Worm (Caenorhabditis elegans) whole organism, late embryonic: ENCODE results near the gene C29H12.2.

ENCODE experiments used
- C08G9.2 ChIP-seq: sonication (generic microtip); optimal IDR thresholded peaks from 2 replicates; lab custom pipeline; 2016; ENCODE audit warnings: mild to moderate bottlenecking, missing genetic modification characterization, moderate library complexity, missing compliant biosample characterization
- C38D4.7 ChIP-seq: fragments of 200-800 bp; sonication (Bioruptor generic); optimal IDR thresholded peaks from 2 replicates; lab custom pipeline; 2018; ENCODE audit warnings: mild to moderate bottlenecking, missing genetic modification characterization, moderate library complexity, missing compliant biosample characterization
- F13H6.1 ChIP-seq: sonication (generic microtip); optimal IDR thresholded peaks from 2 replicates; lab custom pipeline; 2016; ENCODE audit warnings: missing genetic modification characterization, missing compliant biosample characterization
- K02D7.2 ChIP-seq: sonication (generic microtip); optimal IDR thresholded peaks from 2 replicates; lab custom pipeline; 2017; ENCODE audit warnings: mild to moderate bottlenecking, missing genetic modification characterization, missing compliant biosample characterization
- T23F11.4 ChIP-seq: fragments of 200-800 bp; sonication (Bioruptor generic); optimal IDR thresholded peaks from 2 replicates; lab custom pipeline; 2018; ENCODE audit warnings: mild to moderate bottlenecking, missing genetic modification characterization, missing compliant biosample characterization
- Y22D7AL.16 ChIP-seq: sonication (generic microtip); optimal IDR thresholded peaks from 2 replicates; lab custom pipeline; 2016; ENCODE audit warnings: missing genetic modification characterization, missing compliant biosample characterization
- ahr-1 ChIP-seq: sonication (generic microtip); optimal IDR thresholded peaks from 2 replicates; lab custom pipeline; 2016; ENCODE audit warnings: missing genetic modification characterization, missing compliant biosample characterization
- ceh-18 ChIP-seq: sonication (generic microtip); optimal IDR thresholded peaks from 2 replicates; lab custom pipeline; 2016; ENCODE audit warnings: missing genetic modification characterization, missing compliant biosample characterization
- ceh-19 ChIP-seq: fragments of 200-800 bp; sonication (Bioruptor generic); optimal IDR thresholded peaks from 2 replicates; lab custom pipeline; 2018; ENCODE audit warnings: mild to moderate bottlenecking, missing genetic modification characterization, missing compliant biosample characterization
- ceh-2 ChIP-seq: sonication (generic microtip); optimal IDR thresholded peaks from 2 replicates; lab custom pipeline; 2016; ENCODE audit warnings: missing genotype, missing genetic modification characterization, missing compliant biosample characterization
- ceh-22 ChIP-seq: sonication (generic microtip); optimal IDR thresholded peaks from 2 replicates; lab custom pipeline; 2017; ENCODE audit warnings: missing biosample characterization, missing genetic modification characterization
- ceh-24 ChIP-seq: sonication (generic microtip); optimal IDR thresholded peaks from 2 replicates; lab custom pipeline; 2016; ENCODE audit warnings: mild to moderate bottlenecking, missing genetic modification characterization, missing compliant biosample characterization
- ceh-31 ChIP-seq: sonication (generic microtip); optimal IDR thresholded peaks from 2 replicates; lab custom pipeline; 2016; ENCODE audit warnings: missing genetic modification characterization, missing compliant biosample characterization
- ceh-34 ChIP-seq: sonication (generic microtip); optimal IDR thresholded peaks from 2 replicates; lab custom pipeline; 2016; ENCODE audit warnings: mild to moderate bottlenecking, missing genetic modification characterization, missing compliant biosample characterization
- ceh-9 ChIP-seq: sonication (generic microtip); optimal IDR thresholded peaks from 2 replicates; lab custom pipeline; 2016; ENCODE audit warnings: mild to moderate bottlenecking, missing genetic modification characterization, inconsistent platforms, missing compliant biosample characterization
- che-1 ChIP-seq: sonication (generic microtip); optimal IDR thresholded peaks from 2 replicates; lab custom pipeline; 2016; ENCODE audit warnings: mild to moderate bottlenecking, missing genetic modification characterization, missing compliant biosample characterization
- elt-2 ChIP-seq: sonication (generic microtip); optimal IDR thresholded peaks from 2 replicates; lab custom pipeline; 2016; ENCODE audit warnings: missing genetic modification reagents, missing genetic modification characterization, missing compliant biosample characterization
- eyg-1 ChIP-seq: sonication (generic microtip); optimal IDR thresholded peaks from 2 replicates; lab custom pipeline; 2016; ENCODE audit warnings: missing genotype, missing genetic modification characterization, missing compliant biosample characterization
- fax-1 ChIP-seq: sonication (generic microtip); optimal IDR thresholded peaks from 2 replicates; lab custom pipeline; 2016; ENCODE audit warnings: missing genotype, missing genetic modification characterization, missing compliant biosample characterization
- fkh-6 ChIP-seq: sonication (generic microtip); optimal IDR thresholded peaks from 2 replicates; lab custom pipeline; 2016; ENCODE audit warnings: missing genetic modification characterization, missing compliant biosample characterization
- hlh-15 ChIP-seq: sonication (generic microtip); optimal IDR thresholded peaks from 2 replicates; lab custom pipeline; 2016; ENCODE audit warnings: missing genetic modification characterization, missing compliant biosample characterization
- madf-2 ChIP-seq: sonication (generic microtip); optimal IDR thresholded peaks from 2 replicates; lab custom pipeline; 2017; ENCODE audit warnings: missing genetic modification characterization, missing compliant biosample characterization
- mec-3 ChIP-seq: sonication (generic microtip); optimal IDR thresholded peaks from 2 replicates; lab custom pipeline; 2016; ENCODE audit warnings: borderline replicate concordance, missing genetic modification characterization, missing compliant biosample characterization
- nhr-232 ChIP-seq: sonication (generic microtip); optimal IDR thresholded peaks from 2 replicates; lab custom pipeline; 2016; ENCODE audit warnings: missing genetic modification characterization, missing compliant biosample characterization
- pag-3 ChIP-seq: sonication (generic microtip); optimal IDR thresholded peaks from 2 replicates; lab custom pipeline; 2016; ENCODE audit warnings: missing compliant biosample characterization, missing genetic modification characterization, borderline replicate concordance
- pat-9 ChIP-seq: fragments of 200-800 bp; sonication (Bioruptor generic); optimal IDR thresholded peaks from 2 replicates; lab custom pipeline; 2018; ENCODE audit warnings: mild to moderate bottlenecking, missing genetic modification characterization, moderate library complexity, missing compliant biosample characterization
- rnt-1 ChIP-seq: sonication (generic microtip); optimal IDR thresholded peaks from 2 replicates; lab custom pipeline; 2016; ENCODE audit warnings: missing genetic modification characterization, missing compliant biosample characterization
- sdc-2 ChIP-seq: sonication (generic microtip); optimal IDR thresholded peaks from 2 replicates; lab custom pipeline; 2016; ENCODE audit warnings: missing genotype, missing genetic modification characterization, missing compliant biosample characterization
- syd-9 ChIP-seq: sonication (generic microtip); optimal IDR thresholded peaks from 2 replicates; lab custom pipeline; 2016; ENCODE audit warnings: mild to moderate bottlenecking, missing genetic modification characterization, moderate library complexity, missing compliant biosample characterization
- tbx-2 ChIP-seq: sonication (generic microtip); optimal IDR thresholded peaks from 2 replicates; lab custom pipeline; 2016; ENCODE audit warnings: missing genetic modification characterization, missing compliant biosample characterization
- unc-42 ChIP-seq: sonication (generic microtip); optimal IDR thresholded peaks from 2 replicates; lab custom pipeline; 2016; ENCODE audit warnings: missing genotype, missing genetic modification characterization, missing compliant biosample characterization
- unc-55 ChIP-seq: sonication (generic microtip); optimal IDR thresholded peaks from 2 replicates; lab custom pipeline; 2017; ENCODE audit warnings: missing biosample characterization, missing genetic modification reagents, missing genetic modification characterization
- ztf-16 ChIP-seq: sonication (generic microtip); optimal IDR thresholded peaks from 2 replicates; lab custom pipeline; 2017; ENCODE audit warnings: missing genetic modification characterization, missing compliant biosample characterization

Gene C29H12.2

ce11 chrII:6120548-6120947 is 3.1 kb upstream of the C29H12.2 start:
- TF ChIP-seq Y22D7AL.16 (tag; lab: Kevin White, UChicago) (no peak), fax-1 (no peak), madf-2 (tag; lab: Kevin White, UChicago) (no peak), ceh-34 (peak; percentile 77), ceh-19 (GFP tag; lab: Kevin White, UChicago) (peak; percentile 30), K02D7.2 (no peak), C38D4.7 (GFP tag; lab: Kevin White, UChicago) (no peak), F13H6.1 (tag; lab: Kevin White, UChicago) (no peak), ceh-22 (no peak), elt-2 (tag; lab: Kevin White, UChicago) (no peak), ztf-16 (no peak), syd-9 (tag; lab: Kevin White, UChicago) (no peak), ceh-31 (tag; lab: Kevin White, UChicago) (peak; percentile 18), unc-42 (peak; percentile 95)

ce11 chrII:6122641-6123424 is 776 bp upstream of the C29H12.2 start:
- peak; percentile 83 for TF ChIP-seq elt-2 (tag; lab: Kevin White, UChicago)
- no peak for TF ChIP-seq che-1 (tag; lab: Kevin White, UChicago)
- TF ChIP-seq mec-3 (tag; lab: Kevin White, UChicago): no peak
- TF ChIP-seq, all 69 proteins: peak for 1

- TF ChIP-seq eyg-1 (tag; lab: Kevin White, UChicago) (no peak), syd-9 (tag; lab: Kevin White, UChicago) (no peak), nhr-232 (tag; lab: Kevin White, UChicago) (no peak), ceh-19 (GFP tag; lab: Kevin White, UChicago) (no peak), ceh-22 (no peak)
Observed at ce11 chrII:6125259-6125658, 1.6 kb downstream of the C29H12.2 start, which contains the start of gene rars-2. rars-2 (plus strand) TSS chrII:6125559.

- TF ChIP-seq ceh-31 (tag; lab: Kevin White, UChicago) (no peak), ceh-34 (no peak), C08G9.2 (tag; lab: Kevin White, UChicago) (no peak), unc-55 (no peak), ceh-2 (tag; lab: Kevin White, UChicago) (no peak), pat-9 (tag; lab: Kevin White, UChicago) (no peak), hlh-15 (tag; lab: Kevin White, UChicago) (no peak)
- TF ChIP-seq, all 69 proteins: peak for 0
Observed at ce11 chrII:6132595-6132994, 9.0 kb downstream of the C29H12.2 start, which contains the start of gene abts-3. abts-3 (plus strand) TSS chrII:6132895.

ce11 chrII:6135530-6135929 is 11.9 kb downstream of the C29H12.2 start:
- TF ChIP-seq elt-2 (tag; lab: Kevin White, UChicago) (no peak), fax-1 (no peak), ceh-24 (tag; lab: Kevin White, UChicago) (no peak), pag-3 (tag; lab: Kevin White, UChicago) (no peak), ceh-9 (tag; lab: Kevin White, UChicago) (no peak), tbx-2 (tag; lab: Kevin White, UChicago) (no peak), C08G9.2 (tag; lab: Kevin White, UChicago) (no peak), T23F11.4 (GFP tag; lab: Kevin White, UChicago) (no peak), sdc-2 (no peak), pat-9 (tag; lab: Kevin White, UChicago) (no peak), fkh-6 (tag; lab: Kevin White, UChicago) (no peak)

- peak; percentile 37 for TF ChIP-seq ceh-18 (tag; lab: Kevin White, UChicago)
- no peak for TF ChIP-seq ahr-1 (tag; lab: Kevin White, UChicago)
- TF ChIP-seq unc-55: peak; percentile 71
- peak; percentile 3 for TF ChIP-seq rnt-1 (tag; lab: Kevin White, UChicago)
Observed at ce11 chrII:6136712-6137111, 13.1 kb downstream of the C29H12.2 start.
